Worm (Caenorhabditis elegans) whole organism, late embryonic: ENCODE data around the gene Y41C4A.18.

ENCODE experiments used
- rnt-1 ChIP-seq: sonication (generic microtip); optimal IDR thresholded peaks from 2 replicates; lab custom pipeline; 2016; ENCODE audit warnings: missing genetic modification characterization, missing compliant biosample characterization
- tbx-7 ChIP-seq: sonication (generic microtip); optimal IDR thresholded peaks from 2 replicates; lab custom pipeline; 2016; ENCODE audit warnings: missing genotype, missing genetic modification characterization, missing compliant biosample characterization

- TF ChIP-seq tbx-7 (tag; lab: Kevin White, UChicago) (no peak), rnt-1 (tag; lab: Kevin White, UChicago) (no peak)
These were observed 38.0 kb upstream of the Y41C4A.18 start for ce11 chrIII:11692380-11692779.
